Worm (Caenorhabditis elegans) whole organism, L2 larva: ENCODE measurements around the gene erg-28.

Experiments
- C34F6.9 ChIP-seq: fragments of 150-350 bp; optimal IDR thresholded peaks from 2 replicates; lab custom pipeline; 2014; ENCODE audit warnings: missing biosample characterization, missing genetic modification characterization
- F13H6.1 ChIP-seq: sonication (generic microtip); optimal IDR thresholded peaks from 2 replicates; lab custom pipeline; 2016; ENCODE audit warnings: missing genetic modification characterization, missing compliant biosample characterization
- R02D3.7 ChIP-seq: fragments of 150-350 bp; optimal IDR thresholded peaks from 2 replicates; lab custom pipeline; 2014; ENCODE audit warnings: missing biosample characterization, missing genetic modification characterization
- Y55F3AM.14 ChIP-seq: fragments of 200-800 bp; sonication (Bioruptor generic); optimal IDR thresholded peaks from 2 replicates; lab custom pipeline; 2018; ENCODE audit warnings: mild to moderate bottlenecking, missing genetic modification characterization, missing compliant biosample characterization
- ZK546.5 ChIP-seq: sonication (generic microtip); optimal IDR thresholded peaks from 2 replicates; lab custom pipeline; 2017; ENCODE audit warnings: missing biosample characterization, missing genetic modification characterization
- aly-2 ChIP-seq: fragments of 150-350 bp; optimal IDR thresholded peaks from 2 replicates; lab custom pipeline; 2014; ENCODE audit warnings: missing biosample characterization, missing genetic modification characterization
- ama-1 ChIP-seq: fragments of 150-350 bp; optimal IDR thresholded peaks from 2 replicates; lab custom pipeline; 2018; ENCODE audit warnings: inconsistent platforms
- blmp-1 ChIP-seq: sonication (generic microtip); optimal IDR thresholded peaks from 2 replicates; lab custom pipeline; 2017; ENCODE audit warnings: missing genetic modification characterization, mild to moderate bottlenecking, missing compliant biosample characterization, antibody characterized with exemption, moderate library complexity; ENCODE audit not compliant: insufficient read depth
- ceh-16 ChIP-seq: fragments of 150-350 bp; optimal IDR thresholded peaks from 2 replicates; lab custom pipeline; 2014; ENCODE audit warnings: missing biosample characterization, missing genetic modification characterization
- crh-2 ChIP-seq: sonication (generic microtip); optimal IDR thresholded peaks from 2 replicates; lab custom pipeline; 2017; ENCODE audit warnings: missing biosample characterization, missing genetic modification characterization
- elt-1 ChIP-seq: fragments of 150-350 bp; optimal IDR thresholded peaks from 2 replicates; lab custom pipeline; 2014; ENCODE audit warnings: missing biosample characterization, missing genetic modification characterization
- fos-1 ChIP-seq: fragments of 150-350 bp; optimal IDR thresholded peaks from 2 replicates; lab custom pipeline; 2014; ENCODE audit warnings: missing biosample characterization, missing genetic modification characterization
- gmeb-1 ChIP-seq: fragments of 150-350 bp; optimal IDR thresholded peaks from 2 replicates; lab custom pipeline; 2014; ENCODE audit warnings: missing biosample characterization, missing genetic modification characterization
- lin-11 ChIP-seq: fragments of 150-350 bp; sonication (generic microtip); optimal IDR thresholded peaks from 2 replicates; lab custom pipeline; 2014; ENCODE audit warnings: missing biosample characterization, missing genetic modification characterization, inconsistent platforms, mixed read lengths
- lin-13 ChIP-seq: fragments of 150-350 bp; optimal IDR thresholded peaks from 2 replicates; lab custom pipeline; 2014; ENCODE audit warnings: missing biosample characterization, missing genetic modification reagents, missing genetic modification characterization
- lin-39 ChIP-seq: fragments of 150-350 bp; optimal IDR thresholded peaks from 2 replicates; lab custom pipeline; 2014; ENCODE audit warnings: missing biosample characterization, missing genetic modification reagents, missing genetic modification characterization
- lsy-2 ChIP-seq, 2 experiments: fragments of 150-350 bp in 1 of 2; sonication (generic microtip) in 1 of 2; optimal IDR thresholded peaks; 2 replicates each; lab custom pipeline; 2014 to 2017; ENCODE audit warnings: missing biosample characterization in 2 of 2, missing genetic modification characterization in 2 of 2
- mab-5 ChIP-seq: fragments of 150-350 bp; optimal IDR thresholded peaks from 2 replicates; lab custom pipeline; 2014; ENCODE audit warnings: missing biosample characterization, missing genetic modification characterization
- mdl-1 ChIP-seq, 2 experiments: fragments of 150-350 bp in 1 of 2; sonication (generic microtip) in 1 of 2; optimal IDR thresholded peaks; 2 replicates each; lab custom pipeline; 2017; ENCODE audit warnings: missing biosample characterization in 2 of 2, missing genetic modification characterization in 2 of 2
- nhr-10 ChIP-seq: sonication (generic microtip); optimal IDR thresholded peaks from 2 replicates; lab custom pipeline; 2017; ENCODE audit warnings: missing biosample characterization, missing genetic modification characterization
- nhr-11 ChIP-seq: fragments of 150-350 bp; optimal IDR thresholded peaks from 2 replicates; lab custom pipeline; 2014; ENCODE audit warnings: missing biosample characterization, missing genetic modification characterization
- nhr-12 ChIP-seq: fragments of 150-350 bp; optimal IDR thresholded peaks from 2 replicates; lab custom pipeline; 2014; ENCODE audit warnings: missing biosample characterization, missing genetic modification characterization
- nhr-129 ChIP-seq: fragments of 150-350 bp; optimal IDR thresholded peaks from 2 replicates; lab custom pipeline; 2014; ENCODE audit warnings: missing biosample characterization, missing genetic modification characterization
- nhr-21 ChIP-seq: fragments of 150-350 bp; optimal IDR thresholded peaks from 2 replicates; lab custom pipeline; 2014; ENCODE audit warnings: missing biosample characterization, missing genetic modification characterization
- nhr-237 ChIP-seq: fragments of 150-350 bp; optimal IDR thresholded peaks from 2 replicates; lab custom pipeline; 2014; ENCODE audit warnings: missing biosample characterization, missing genetic modification characterization
- nhr-25 ChIP-seq: fragments of 150-350 bp; sonication (generic microtip); optimal IDR thresholded peaks from 3 replicates; lab custom pipeline; 2014; ENCODE audit warnings: missing biosample characterization, missing genetic modification characterization
- nhr-6 ChIP-seq: fragments of 150-350 bp; optimal IDR thresholded peaks from 2 replicates; lab custom pipeline; 2014; ENCODE audit warnings: missing biosample characterization, missing genetic modification characterization
- nhr-77 ChIP-seq: fragments of 150-350 bp; optimal IDR thresholded peaks from 2 replicates; lab custom pipeline; 2014; ENCODE audit warnings: missing biosample characterization, missing genetic modification characterization
- sma-3 ChIP-seq: sonication (generic microtip); optimal IDR thresholded peaks from 2 replicates; lab custom pipeline; 2016; ENCODE audit warnings: missing genetic modification reagents, missing genetic modification characterization, missing compliant biosample characterization
- sma-9 ChIP-seq, 2 experiments: fragments of 150-350 bp in 1 of 2; sonication (generic microtip) in 1 of 2; optimal IDR thresholded peaks; 2 replicates each; lab custom pipeline; 2014 to 2016; ENCODE audit warnings: missing genetic modification characterization in 2 of 2, mild to moderate bottlenecking in 1 of 2, missing biosample characterization in 1 of 2, missing compliant biosample characterization in 1 of 2, missing genetic modification reagents in 1 of 2, moderate library complexity in 1 of 2
- snpc-4 ChIP-seq: fragments of 150-350 bp; optimal IDR thresholded peaks from 2 replicates; lab custom pipeline; 2014; ENCODE audit warnings: missing biosample characterization, missing genetic modification characterization
- unc-62 ChIP-seq: fragments of 150-350 bp; optimal IDR thresholded peaks from 2 replicates; lab custom pipeline; 2014; ENCODE audit warnings: missing biosample characterization, missing genetic modification reagents, missing genetic modification characterization
- ztf-11 ChIP-seq: sonication (generic microtip); optimal IDR thresholded peaks from 2 replicates; lab custom pipeline; 2017; ENCODE audit warnings: missing biosample characterization, missing genetic modification characterization
- ztf-4 ChIP-seq: fragments of 150-350 bp; optimal IDR thresholded peaks from 2 replicates; lab custom pipeline; 2014; ENCODE audit warnings: missing biosample characterization, missing genetic modification characterization

erg-28 gene

ce11 chrV:12632048-12632447 is 24.8 kb downstream of the erg-28 start, which contains the start of gene srx-113:
Gene srx-113, minus strand, starts transcription at chrV:12632148.
- no peak for TF ChIP-seq nhr-11 (tag; lab: Kevin White, UChicago)
- TF ChIP-seq F13H6.1 (tag; lab: Kevin White, UChicago) = no peak
- TF ChIP-seq lsy-2 (tag; optimal IDR thresholded peaks at IDR 0.05; lab: Kevin White, UChicago) = no peak
- TF ChIP-seq nhr-25 = no peak
- no peak for TF ChIP-seq ztf-11 (tag; lab: Kevin White, UChicago)
- TF ChIP-seq ztf-4 = no peak
- no peak for TF ChIP-seq nhr-237 (tag; lab: Kevin White, UChicago)
- no peak for TF ChIP-seq snpc-4 (tag; lab: Kevin White, UChicago)
- no peak for TF ChIP-seq nhr-12
- TF ChIP-seq nhr-10 (tag; lab: Kevin White, UChicago) = no peak
- TF ChIP-seq sma-9 (GFP tag; optimal IDR thresholded peaks at IDR 0.05; lab: Kevin White, UChicago) = no peak
- TF ChIP-seq sma-9 (tag; optimal IDR thresholded peaks at IDR 0.05; lab: Kevin White, UChicago) = no peak
- TF ChIP-seq unc-62 (GFP tag; lab: Kevin White, UChicago) = no peak
- no peak for TF ChIP-seq ceh-16 (tag; lab: Kevin White, UChicago)
- no peak for TF ChIP-seq mdl-1 (tag; optimal IDR thresholded peaks at IDR 0.05; lab: Kevin White, UChicago)

DNA sequence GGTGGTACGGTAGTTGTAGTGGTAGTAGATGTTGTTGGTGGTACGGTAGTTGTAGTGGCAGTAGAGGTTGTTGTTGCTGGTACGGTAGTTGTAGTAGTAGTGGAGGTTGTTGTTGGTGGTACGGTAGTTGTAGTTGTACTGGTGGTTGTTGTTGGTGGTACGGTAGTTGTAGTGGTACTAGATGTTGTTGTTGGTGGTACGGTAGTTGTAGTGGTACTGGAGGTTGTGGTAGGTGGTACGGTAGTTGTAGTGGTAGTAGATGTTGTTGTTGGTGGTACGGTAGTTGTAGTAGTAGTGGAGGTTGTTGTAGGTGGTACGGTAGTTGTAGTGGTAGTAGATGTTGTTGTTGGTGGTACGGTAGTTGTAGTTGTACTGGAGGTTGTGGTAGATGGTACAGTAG is 25.8 kb downstream of the erg-28 start:
- TF ChIP-seq C34F6.9 (tag; lab: Kevin White, UChicago) (no peak), Y55F3AM.14 (no peak), R02D3.7 (no peak), nhr-12 (no peak)

DNA sequence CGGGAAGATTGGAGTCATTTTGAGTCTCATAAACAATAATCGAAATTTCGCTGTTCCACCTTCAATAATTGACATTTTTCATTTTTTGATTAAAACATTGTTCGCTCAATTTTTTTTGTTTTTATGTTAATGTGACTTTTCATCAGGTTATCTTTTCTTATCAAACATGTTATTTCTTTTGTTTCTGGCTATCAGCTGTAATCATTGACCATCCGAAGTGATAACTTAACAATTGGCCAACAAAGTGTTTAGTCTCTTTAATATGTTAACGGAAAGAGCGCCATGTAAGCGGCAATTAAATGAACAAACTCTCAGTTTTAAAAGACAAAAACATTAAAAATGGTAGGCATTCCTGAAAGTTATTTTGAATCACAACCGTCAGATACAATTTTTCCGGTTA is 26.8 kb downstream of the erg-28 start:
- TF ChIP-seq elt-1 (tag; lab: Kevin White, UChicago) = no peak
- TF ChIP-seq nhr-11 (tag; lab: Kevin White, UChicago) = no peak
- no peak for TF ChIP-seq ceh-16 (tag; lab: Kevin White, UChicago)
- TF ChIP-seq ama-1 (lab: Kevin White, UChicago) = no peak
- no peak for TF ChIP-seq nhr-25
- TF ChIP-seq mab-5 (tag; lab: Kevin White, UChicago) = no peak
- TF ChIP-seq F13H6.1 (tag; lab: Kevin White, UChicago) = no peak
- TF ChIP-seq nhr-6 (tag; lab: Kevin White, UChicago) = no peak
- no peak for TF ChIP-seq sma-3
- TF ChIP-seq mdl-1 (tag; optimal IDR thresholded peaks at IDR 0.05; lab: Kevin White, UChicago) = no peak
- TF ChIP-seq crh-2 (tag; lab: Kevin White, UChicago) = no peak
- no peak for TF ChIP-seq ztf-11 (tag; lab: Kevin White, UChicago)
- no peak for TF ChIP-seq nhr-21
- TF ChIP-seq lin-11 = no peak
- TF ChIP-seq lin-13 (GFP tag; lab: Kevin White, UChicago) = no peak

DNA sequence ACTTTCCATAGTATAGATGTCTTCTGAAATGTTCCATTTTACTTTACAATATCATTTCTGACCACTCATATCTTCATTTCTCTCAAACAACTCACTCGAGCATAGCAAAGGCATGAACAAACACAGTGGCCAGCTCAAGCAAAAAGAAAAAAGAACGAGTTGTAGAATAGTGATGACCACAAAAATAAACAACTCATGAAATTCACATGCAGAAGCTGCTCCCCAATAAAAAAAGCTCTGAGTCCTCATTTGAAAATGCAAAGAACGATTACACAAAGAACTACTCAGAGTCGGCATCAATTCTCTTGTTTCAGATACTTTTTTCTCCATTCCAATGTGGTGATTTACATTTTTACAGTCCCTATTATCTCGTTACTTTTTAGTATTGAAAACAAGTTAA is 27.5 kb downstream of the erg-28 start:
- TF ChIP-seq crh-2 (tag; lab: Kevin White, UChicago) (no peak), lin-39 (no peak), sma-9 (GFP tag; optimal IDR thresholded peaks at IDR 0.05; lab: Kevin White, UChicago) (peak; percentile 55), sma-9 (tag; optimal IDR thresholded peaks at IDR 0.05; lab: Kevin White, UChicago) (no peak), aly-2 (tag; lab: Kevin White, UChicago) (no peak)

DNA sequence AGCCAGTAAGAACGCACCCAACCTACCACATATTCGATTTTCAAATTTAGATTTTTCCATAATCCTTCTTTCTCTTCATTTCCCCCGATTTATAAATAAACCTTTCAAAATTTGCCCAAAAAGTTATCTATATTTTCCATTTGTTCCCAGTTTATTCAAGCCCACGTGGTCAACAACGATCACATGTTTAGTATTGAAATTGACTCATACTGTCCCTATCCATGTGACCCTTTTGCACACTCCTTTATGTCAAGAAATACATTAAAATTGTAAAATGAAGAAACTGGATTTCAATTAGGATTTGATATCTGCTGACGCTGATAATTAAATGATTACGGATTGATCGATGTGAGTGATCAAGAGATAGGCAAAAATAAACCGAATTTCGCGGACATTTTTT is 28.0 kb downstream of the erg-28 start:
- TF ChIP-seq ZK546.5 (tag; lab: Kevin White, UChicago) (no peak), crh-2 (tag; lab: Kevin White, UChicago) (peak; percentile 42), ztf-11 (tag; lab: Kevin White, UChicago) (no peak), blmp-1 (tag; lab: Kevin White, UChicago) (no peak), fos-1 (peak; percentile 15), gmeb-1 (tag; lab: Kevin White, UChicago) (peak; percentile 72), sma-9 (GFP tag; optimal IDR thresholded peaks at IDR 0.05; lab: Kevin White, UChicago) (peak; percentile 91), sma-9 (tag; optimal IDR thresholded peaks at IDR 0.05; lab: Kevin White, UChicago) (no peak), nhr-21 (peak; percentile 22), nhr-77 (tag; lab: Kevin White, UChicago) (no peak), snpc-4 (tag; lab: Kevin White, UChicago) (no peak), nhr-129 (tag; lab: Kevin White, UChicago) (peak; percentile 83), mdl-1 (tag; optimal IDR thresholded peaks at IDR 0.05; lab: Kevin White, UChicago) (peak in 1 of 2 experiments; percentile 27), lin-13 (GFP tag; lab: Kevin White, UChicago) (no peak), C34F6.9 (tag; lab: Kevin White, UChicago) (peak; percentile 63), ztf-4 (peak; percentile 4), sma-3 (peak; percentile 92)
- TF ChIP-seq, all 48 proteins: peak for 10
